Worm (Caenorhabditis elegans): Measurements from ENCODE around the gene K03A11.4.

- TF ChIP-seq hnd-1 (tag; optimal IDR thresholded peaks at IDR 0.05): no peak
- TF ChIP-seq pes-1 (GFP tag; IDR thresholded peaks at IDR 0.05): no peak
Observed at ce11 chrX:13108664-13109063, 30.7 kb downstream of the K03A11.4 start.
